Worm (Caenorhabditis elegans) whole organism, early embryonic: ENCODE measurements around the gene T05D4.5.

Experiments
- B0310.2 ChIP-seq: sonication (generic microtip); optimal IDR thresholded peaks from 2 replicates; lab custom pipeline; 2016; ENCODE audit warnings: mild to moderate bottlenecking, missing genetic modification characterization, missing compliant biosample characterization
- F13C5.2 ChIP-seq: sonication (generic microtip); optimal IDR thresholded peaks from 2 replicates; lab custom pipeline; 2017; ENCODE audit warnings: mild to moderate bottlenecking, missing genetic modification characterization, inconsistent platforms, missing compliant biosample characterization
- flt-1 ChIP-seq: fragments of 200-800 bp; sonication (Bioruptor generic); IDR thresholded peaks from 2 replicates; pipeline ENCODE4 v1.3.6; 2022; ENCODE audit warnings: missing genetic modification characterization, missing compliant biosample characterization
- hmbx-1 ChIP-seq: sonication (generic microtip); optimal IDR thresholded peaks from 2 replicates; lab custom pipeline; 2016; ENCODE audit warnings: mild to moderate bottlenecking, missing genetic modification characterization, missing compliant biosample characterization
- hmg-4 ChIP-seq: fragments of 200-800 bp; sonication (Bioruptor generic); optimal IDR thresholded peaks from 2 replicates; lab custom pipeline; 2018; ENCODE audit warnings: mild to moderate bottlenecking, missing genetic modification characterization, missing compliant biosample characterization
- hnd-1 ChIP-seq: sonication (generic microtip); optimal IDR thresholded peaks from 2 replicates; lab custom pipeline; 2016; ENCODE audit warnings: missing genetic modification characterization, missing compliant biosample characterization
- tra-4 ChIP-seq: sonication (generic microtip); optimal IDR thresholded peaks from 2 replicates; lab custom pipeline; 2017; ENCODE audit warnings: missing genetic modification characterization, missing compliant biosample characterization

DNA sequence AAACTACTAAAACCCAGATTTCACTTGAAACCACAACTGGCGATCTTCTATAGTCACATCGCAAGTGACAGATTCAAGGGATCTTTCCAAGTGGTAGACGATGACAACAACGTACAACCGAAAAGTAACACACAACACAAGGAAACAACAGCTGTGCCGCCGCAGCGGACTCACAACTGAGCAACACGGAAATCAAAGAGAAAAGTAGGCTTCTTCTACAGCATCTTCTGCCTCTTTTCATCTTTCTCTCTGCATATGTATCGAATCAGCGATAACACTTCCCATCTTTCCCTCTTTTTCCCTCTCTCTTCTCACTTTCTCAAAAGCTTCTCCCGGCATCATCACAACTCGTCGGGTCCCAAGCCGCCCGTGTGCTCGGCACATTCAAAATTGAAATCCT is 36.2 kb downstream of the T05D4.5 start, which contains the start of gene T12D8.9:
- TF ChIP-seq hnd-1 (tag; lab: Kevin White, UChicago) (no peak), tra-4 (tag; lab: Kevin White, UChicago) (no peak), flt-1 (no peak), B0310.2 (tag; lab: Kevin White, UChicago) (no peak), hmbx-1 (tag; lab: Kevin White, UChicago) (no peak), F13C5.2 (tag; lab: Kevin White, UChicago) (no peak), hmg-4 (no peak)
